Fruit fly (Drosophila melanogaster) whole organism: ENCODE measurements around the gene CG16989.

Experiments used
- CG8478 ChIP-seq: fragments of >200 bp; optimal IDR thresholded peaks from 2 replicates; lab custom pipeline; 2018; ENCODE audit warnings: inconsistent platforms
- psq ChIP-seq: fragments of >200 bp; optimal IDR thresholded peaks from 2 replicates; lab custom pipeline; 2017

dm6 chrX:796397-796989, 3.5 kb downstream of the CG16989 start:
- TF ChIP-seq psq, result no peak
- TF ChIP-seq CG8478 (lab: Kevin White, UChicago), result no peak
